Worm (Caenorhabditis elegans): ENCODE data around the gene hsd-2.

hsd-2 gene

DNA sequence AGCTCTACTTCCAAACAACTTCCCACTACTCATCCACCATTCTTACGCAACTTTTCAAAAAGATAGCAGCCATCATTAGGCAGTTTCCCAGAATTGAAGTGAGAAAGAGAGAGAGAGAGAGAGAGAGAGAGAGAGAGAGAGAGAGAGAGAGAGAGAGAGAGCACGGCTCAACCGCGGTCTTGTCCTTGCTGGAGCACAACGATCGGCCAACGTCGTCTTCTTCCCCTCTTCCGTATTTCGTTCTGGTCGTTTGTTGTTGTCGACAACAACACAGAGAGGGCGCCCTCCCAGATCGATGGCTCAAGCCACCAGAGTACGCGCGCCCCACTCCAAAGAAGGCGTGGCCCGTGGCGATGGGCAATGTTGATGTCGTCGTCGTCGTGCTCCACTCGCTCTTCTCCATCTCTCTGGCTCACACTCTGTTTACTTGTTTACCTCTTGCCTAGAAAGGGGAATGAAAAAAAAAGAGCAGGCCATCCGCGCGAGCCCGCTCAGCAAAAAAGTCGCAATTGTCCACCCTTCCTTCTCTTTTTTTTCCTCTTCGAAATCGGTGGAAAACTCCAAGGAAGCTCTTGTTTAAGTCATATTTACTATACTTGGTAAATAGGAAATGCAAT is 22.9 kb upstream of the hsd-2 start (continued):
- no peak for TF ChIP-seq ceh-16 (tag; optimal IDR thresholded peaks at IDR 0.05)
- no peak for TF ChIP-seq nhr-11 (tag; optimal IDR thresholded peaks at IDR 0.05)
- TF ChIP-seq nhr-21 (tag; optimal IDR thresholded peaks at IDR 0.05) = no peak
- peak; percentile 39 for TF ChIP-seq nhr-6 (tag; optimal IDR thresholded peaks at IDR 0.05)
- no peak for TF ChIP-seq lin-39 (tag; optimal IDR thresholded peaks at IDR 0.05)
- TF ChIP-seq ZK546.5 (tag; optimal IDR thresholded peaks at IDR 0.05) = no peak
- TF ChIP-seq unc-39 (tag; optimal IDR thresholded peaks at IDR 0.05) = no peak
- TF ChIP-seq peb-1 (tag; optimal IDR thresholded peaks at IDR 0.05) = no peak
- no peak for TF ChIP-seq elt-3 (tag; optimal IDR thresholded peaks at IDR 0.05)
- peak; percentile 47 for TF ChIP-seq C34F6.9 (tag; optimal IDR thresholded peaks at IDR 0.05)
- TF ChIP-seq F13H6.1 (tag; optimal IDR thresholded peaks at IDR 0.05) = peak; percentile 35
- TF ChIP-seq elt-1 (tag; optimal IDR thresholded peaks at IDR 0.05) = no peak
- no peak for TF ChIP-seq ztf-11 (tag; optimal IDR thresholded peaks at IDR 0.05)
- no peak for TF ChIP-seq nhr-10 (tag; optimal IDR thresholded peaks at IDR 0.05)
- no peak for TF ChIP-seq ceh-82 (tag; optimal IDR thresholded peaks at IDR 0.05)
- TF ChIP-seq mab-5 (tag; optimal IDR thresholded peaks at IDR 0.05) = peak; percentile 41
- TF ChIP-seq zag-1 (tag; optimal IDR thresholded peaks at IDR 0.05) = peak; percentile 88

DNA sequence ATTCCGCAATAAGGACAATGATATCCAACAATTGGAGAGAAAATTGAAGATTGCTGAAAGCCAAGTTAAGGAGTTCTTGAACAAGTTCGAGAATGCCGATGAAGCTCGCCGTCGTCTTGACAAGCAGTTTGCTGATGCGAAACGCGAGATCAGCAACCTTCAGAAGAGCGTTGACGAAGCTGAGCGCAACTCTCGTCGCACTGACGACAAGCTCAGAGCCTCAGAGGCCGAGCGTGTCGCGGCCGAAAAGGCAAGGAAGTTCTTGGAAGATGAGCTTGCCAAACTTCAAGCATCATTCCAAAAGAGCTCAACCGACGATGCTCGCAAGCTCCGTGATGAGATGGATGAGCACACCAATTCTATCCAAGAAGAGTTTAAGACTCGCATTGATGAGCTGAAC is 18.7 kb upstream of the hsd-2 start:
- no peak for TF ChIP-seq sem-4 (tag; optimal IDR thresholded peaks at IDR 0.05)
- TF ChIP-seq ztf-4 (tag; optimal IDR thresholded peaks at IDR 0.05) = no peak
- TF ChIP-seq nhr-11 (tag; optimal IDR thresholded peaks at IDR 0.05) = no peak
- TF ChIP-seq unc-55 (GFP tag; optimal IDR thresholded peaks at IDR 0.05) = no peak
- no peak for TF ChIP-seq sma-3 (GFP tag; optimal IDR thresholded peaks at IDR 0.05)
- TF ChIP-seq fos-1 (tag; optimal IDR thresholded peaks at IDR 0.05) = no peak
- TF ChIP-seq nhr-12 (tag; optimal IDR thresholded peaks at IDR 0.05) = no peak
- TF ChIP-seq nhr-10 (tag; optimal IDR thresholded peaks at IDR 0.05) = no peak
- no peak for TF ChIP-seq nhr-129 (tag; optimal IDR thresholded peaks at IDR 0.05)
- TF ChIP-seq unc-39 (tag; optimal IDR thresholded peaks at IDR 0.05) = no peak
- no peak for TF ChIP-seq nhr-25 (tag; optimal IDR thresholded peaks at IDR 0.05)
- no peak for TF ChIP-seq mdl-1 (tag; optimal IDR thresholded peaks at IDR 0.05)
- TF ChIP-seq ztf-1 (GFP tag; conservative IDR thresholded peaks at IDR 0.05) = no peak
- no peak for TF ChIP-seq Y55F3AM.14 (GFP tag; optimal IDR thresholded peaks at IDR 0.05)

DNA sequence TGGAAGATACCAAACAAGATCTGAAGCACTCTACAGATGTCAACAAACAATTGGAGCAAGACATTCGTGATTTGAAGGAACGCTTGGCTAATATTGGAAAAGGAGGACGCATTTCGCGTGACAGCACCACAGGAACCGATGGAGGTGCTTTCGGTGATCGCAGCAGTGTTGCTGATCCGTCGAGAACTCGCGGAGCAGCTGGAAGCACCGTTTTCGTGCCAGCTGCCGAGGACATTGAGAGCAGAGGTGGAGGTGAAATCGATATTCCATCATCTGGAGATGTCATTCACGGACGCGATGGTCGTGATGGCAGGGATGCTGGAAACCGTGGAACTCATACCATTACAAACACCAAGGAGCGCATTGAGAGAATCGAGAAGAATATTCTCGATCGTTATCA is 17.4 kb upstream of the hsd-2 start:
- TF ChIP-seq unc-39 (tag; optimal IDR thresholded peaks at IDR 0.05) (no peak), dmd-4 (tag; optimal IDR thresholded peaks at IDR 0.05) (no peak), nhr-23 (tag; optimal IDR thresholded peaks at IDR 0.05) (no peak), gmeb-1 (tag; optimal IDR thresholded peaks at IDR 0.05) (no peak), nhr-237 (tag; optimal IDR thresholded peaks at IDR 0.05) (no peak), lin-13 (GFP tag; optimal IDR thresholded peaks at IDR 0.05) (no peak), nhr-10 (tag; optimal IDR thresholded peaks at IDR 0.05) (no peak), lin-39 (tag; optimal IDR thresholded peaks at IDR 0.05) (no peak), unc-62 (GFP tag; optimal IDR thresholded peaks at IDR 0.05) (no peak), aly-2 (tag; optimal IDR thresholded peaks at IDR 0.05) (no peak), egl-27 (tag; optimal IDR thresholded peaks at IDR 0.05) (no peak), nhr-25 (tag; optimal IDR thresholded peaks at IDR 0.05) (no peak), mdl-1 (tag; optimal IDR thresholded peaks at IDR 0.05) (no peak), C34F6.9 (tag; optimal IDR thresholded peaks at IDR 0.05) (no peak), R02D3.7 (tag; optimal IDR thresholded peaks at IDR 0.05) (no peak), nhr-11 (tag; optimal IDR thresholded peaks at IDR 0.05) (no peak), blmp-1 (tag; optimal IDR thresholded peaks at IDR 0.05; ENCODE audit: insufficient read depth) (no peak), mab-5 (tag; optimal IDR thresholded peaks at IDR 0.05) (no peak), snpc-4 (tag; optimal IDR thresholded peaks at IDR 0.05) (no peak), F13H6.1 (tag; optimal IDR thresholded peaks at IDR 0.05) (no peak)

DNA sequence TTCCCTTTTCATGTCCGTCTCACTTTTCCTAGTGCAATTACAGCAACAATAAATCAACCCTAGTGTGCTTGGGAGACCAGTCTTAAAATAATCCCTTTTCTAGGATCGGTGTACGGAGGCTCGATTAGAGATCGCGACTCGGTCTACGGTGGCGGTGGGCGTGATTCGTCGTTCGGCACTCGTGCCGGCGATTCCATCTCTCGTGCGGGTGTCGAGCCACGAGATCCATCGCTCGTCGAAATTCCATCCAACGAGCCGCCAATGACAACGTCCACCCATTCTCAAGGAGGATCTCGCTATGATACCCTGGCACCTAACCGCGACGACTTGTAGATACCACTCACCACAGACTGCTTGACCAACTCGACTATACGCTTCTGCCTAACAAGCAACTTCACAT is 12.5 kb upstream of the hsd-2 start:
- TF ChIP-seq dmd-4 (tag; optimal IDR thresholded peaks at IDR 0.05) (no peak), lsy-2 (tag; optimal IDR thresholded peaks at IDR 0.05) (no peak), nhr-10 (tag; optimal IDR thresholded peaks at IDR 0.05) (no peak), mdl-1 (tag; optimal IDR thresholded peaks at IDR 0.05) (no peak), aly-2 (tag; optimal IDR thresholded peaks at IDR 0.05) (no peak), lin-39 (tag; optimal IDR thresholded peaks at IDR 0.05) (no peak), egl-27 (tag; optimal IDR thresholded peaks at IDR 0.05) (no peak), elt-3 (tag; optimal IDR thresholded peaks at IDR 0.05) (no peak), unc-39 (tag; optimal IDR thresholded peaks at IDR 0.05) (no peak), mbf-1 (tag; optimal IDR thresholded peaks at IDR 0.05) (no peak), mab-5 (tag; optimal IDR thresholded peaks at IDR 0.05) (no peak), gmeb-1 (tag; optimal IDR thresholded peaks at IDR 0.05) (no peak), R02D3.7 (tag; optimal IDR thresholded peaks at IDR 0.05) (no peak), lin-13 (GFP tag; optimal IDR thresholded peaks at IDR 0.05) (no peak), C34F6.9 (tag; optimal IDR thresholded peaks at IDR 0.05) (no peak), F13H6.1 (tag; optimal IDR thresholded peaks at IDR 0.05) (no peak), ztf-11 (tag; optimal IDR thresholded peaks at IDR 0.05) (no peak)
